Worm (Caenorhabditis elegans) whole organism, young adult: ENCODE results near the gene srv-32.

Experiments
- C06A6.2 ChIP-seq: fragments of 200-800 bp; sonication (Bioruptor generic); conservative IDR thresholded peaks from 2 replicates; pipeline ENCODE4 v1.3.6; 2022; ENCODE audit warnings: missing genetic modification characterization, missing compliant biosample characterization
- F22D6.2 ChIP-seq: sonication (generic microtip); optimal IDR thresholded peaks from 2 replicates; lab custom pipeline; 2016; ENCODE audit warnings: mild to moderate bottlenecking, missing genetic modification characterization, missing compliant biosample characterization
- F37B4.10 ChIP-seq: fragments of 200-800 bp; sonication (Bioruptor generic); IDR thresholded peaks from 2 replicates; pipeline ENCODE4 v1.3.6; 2022; ENCODE audit warnings: missing genetic modification characterization, missing compliant biosample characterization
- F39B2.1 ChIP-seq: fragments of 200-800 bp; sonication (Bioruptor generic); IDR thresholded peaks from 2 replicates; pipeline ENCODE4 v1.3.6; 2022; ENCODE audit warnings: missing genetic modification reagents, missing genetic modification characterization, missing compliant biosample characterization
- F49E8.2 ChIP-seq: sonication (generic microtip); optimal IDR thresholded peaks from 3 replicates; lab custom pipeline; 2017; ENCODE audit warnings: missing genetic modification characterization, mild to moderate bottlenecking, missing compliant biosample characterization, antibody characterized with exemption, moderate library complexity; ENCODE audit not compliant: insufficient read depth
- Y67H2A.10 ChIP-seq: fragments of 200-800 bp; sonication (Bioruptor generic); conservative IDR thresholded peaks from 2 replicates; pipeline ENCODE4 v1.3.6; 2022; ENCODE audit warnings: missing genetic modification reagents, missing genetic modification characterization, missing compliant biosample characterization
- Y79H2A.3 ChIP-seq: fragments of 200-800 bp; sonication (Bioruptor generic); conservative IDR thresholded peaks from 2 replicates; pipeline ENCODE4 v1.3.6; 2022; ENCODE audit warnings: missing genetic modification reagents, missing genetic modification characterization, missing compliant biosample characterization
- ZK185.1 ChIP-seq: sonication (generic microtip); optimal IDR thresholded peaks from 2 replicates; lab custom pipeline; 2016; ENCODE audit warnings: mild to moderate bottlenecking, missing genetic modification characterization, missing compliant biosample characterization; ENCODE audit not compliant: poor library complexity, severe bottlenecking
- aptf-2 ChIP-seq: fragments of 200-800 bp; sonication (Bioruptor generic); conservative IDR thresholded peaks from 2 replicates; pipeline ENCODE4 v1.3.6; 2022; ENCODE audit warnings: missing genetic modification reagents, missing genetic modification characterization, missing compliant biosample characterization
- aptf-3 ChIP-seq: fragments of 200-800 bp; sonication (Bioruptor generic); IDR thresholded peaks from 2 replicates; pipeline ENCODE4 v1.3.6; 2022; ENCODE audit warnings: missing genetic modification characterization, missing compliant biosample characterization
- atf-7 ChIP-seq: sonication (generic microtip); optimal IDR thresholded peaks from 2 replicates; lab custom pipeline; 2017; ENCODE audit warnings: mild to moderate bottlenecking, missing genetic modification characterization, missing compliant biosample characterization
- ccch-3 ChIP-seq: fragments of 200-800 bp; sonication (Bioruptor generic); optimal IDR thresholded peaks from 2 replicates; lab custom pipeline; 2018; ENCODE audit warnings: mild to moderate bottlenecking, missing genetic modification characterization, missing compliant biosample characterization
- ceh-40 ChIP-seq: fragments of 200-800 bp; sonication (Bioruptor generic); IDR thresholded peaks from 2 replicates; pipeline ENCODE4 v1.3.6; 2022; ENCODE audit warnings: missing genetic modification characterization, missing compliant biosample characterization
- die-1 ChIP-seq: sonication (generic microtip); optimal IDR thresholded peaks from 2 replicates; lab custom pipeline; 2016; ENCODE audit warnings: missing genotype, mild to moderate bottlenecking, missing genetic modification characterization, missing compliant biosample characterization
- gei-17 ChIP-seq: fragments of 200-800 bp; sonication (Bioruptor generic); optimal IDR thresholded peaks from 2 replicates; lab custom pipeline; 2018; ENCODE audit warnings: mild to moderate bottlenecking, missing genetic modification characterization, missing compliant biosample characterization
- hsf-1 ChIP-seq: fragments of 200-800 bp; sonication (Bioruptor generic); IDR thresholded peaks from 2 replicates; pipeline ENCODE4 v1.3.6; 2022; ENCODE audit warnings: missing genetic modification reagents, missing genetic modification characterization, missing compliant biosample characterization
- lag-1 ChIP-seq: fragments of 200-800 bp; sonication (Bioruptor generic); IDR thresholded peaks from 2 replicates; pipeline ENCODE4 v1.3.6; 2022; ENCODE audit warnings: missing genetic modification reagents, missing genetic modification characterization, missing compliant biosample characterization
- lin-35 ChIP-seq, 3 experiments: fragments of 150-350 bp in 2 of 3; sonication (generic microtip) in 1 of 3; optimal IDR thresholded peaks; 2 replicates each; lab custom pipeline; 2014 to 2018; ENCODE audit warnings: missing biosample characterization in 3 of 3, missing genetic modification characterization in 3 of 3, missing genetic modification reagents in 3 of 3
- lin-40 ChIP-seq: sonication (generic microtip); optimal IDR thresholded peaks from 2 replicates; lab custom pipeline; 2016; ENCODE audit warnings: missing genetic modification characterization, mild to moderate bottlenecking, missing compliant biosample characterization, missing genotype, missing genetic modification reagents
- lsl-1 ChIP-seq: fragments of 200-800 bp; sonication (Bioruptor generic); optimal IDR thresholded peaks from 2 replicates; lab custom pipeline; 2018; ENCODE audit warnings: mild to moderate bottlenecking, missing genetic modification characterization, moderate library complexity, missing compliant biosample characterization
- madf-10 ChIP-seq: sonication (generic microtip); optimal IDR thresholded peaks from 2 replicates; lab custom pipeline; 2016; ENCODE audit warnings: mild to moderate bottlenecking, missing genetic modification characterization, missing compliant biosample characterization
- mxl-1 ChIP-seq: sonication (generic microtip); optimal IDR thresholded peaks from 2 replicates; lab custom pipeline; 2016; ENCODE audit warnings: missing genetic modification characterization, missing compliant biosample characterization
- nfyb-1 ChIP-seq: fragments of 200-800 bp; sonication (Bioruptor generic); IDR thresholded peaks from 2 replicates; pipeline ENCODE4 v1.3.6; 2022; ENCODE audit warnings: missing genetic modification reagents, missing genetic modification characterization, missing compliant biosample characterization
- nhr-80 ChIP-seq: sonication (generic microtip); optimal IDR thresholded peaks from 2 replicates; lab custom pipeline; 2016; ENCODE audit warnings: missing genetic modification characterization, missing compliant biosample characterization
- sea-2 ChIP-seq: fragments of 200-800 bp; sonication (Bioruptor generic); IDR thresholded peaks from 2 replicates; pipeline ENCODE4 v1.3.6; 2022; ENCODE audit warnings: missing genetic modification characterization, missing compliant biosample characterization
- snpc-4 ChIP-seq, 5 experiments: fragments of 150-350 bp in 1 of 5; sonication (generic microtip) in 4 of 5; optimal IDR thresholded peaks; 2 replicates each; lab custom pipeline; 2014 to 2018; ENCODE audit warnings: missing genetic modification characterization in 5 of 5, missing biosample characterization in 3 of 5, antibody characterized with exemption in 2 of 5, mild to moderate bottlenecking in 2 of 5, missing compliant biosample characterization in 2 of 5, missing genotype in 2 of 5, moderate library complexity in 2 of 5, missing genetic modification reagents in 1 of 5
- tbp1 ChIP-seq: fragments of 200-800 bp; sonication (Bioruptor generic); optimal IDR thresholded peaks from 2 replicates; lab custom pipeline; 2018; ENCODE audit warnings: mild to moderate bottlenecking, missing genetic modification characterization, missing compliant biosample characterization
- ztf-22 ChIP-seq: fragments of 200-800 bp; sonication (Bioruptor generic); optimal IDR thresholded peaks from 2 replicates; lab custom pipeline; 2018; ENCODE audit warnings: mild to moderate bottlenecking, missing genetic modification characterization, moderate library complexity, missing compliant biosample characterization
- ztf-3 ChIP-seq: fragments of 200-800 bp; sonication (Bioruptor generic); optimal IDR thresholded peaks from 2 replicates; lab custom pipeline; 2018; ENCODE audit warnings: mild to moderate bottlenecking, missing genetic modification characterization, missing compliant biosample characterization
- ztf-6 ChIP-seq: fragments of 200-800 bp; sonication (Bioruptor generic); IDR thresholded peaks from 2 replicates; pipeline ENCODE4 v1.3.6; 2022; ENCODE audit warnings: missing genetic modification reagents, missing genetic modification characterization, missing compliant biosample characterization

srv-32 gene

DNA sequence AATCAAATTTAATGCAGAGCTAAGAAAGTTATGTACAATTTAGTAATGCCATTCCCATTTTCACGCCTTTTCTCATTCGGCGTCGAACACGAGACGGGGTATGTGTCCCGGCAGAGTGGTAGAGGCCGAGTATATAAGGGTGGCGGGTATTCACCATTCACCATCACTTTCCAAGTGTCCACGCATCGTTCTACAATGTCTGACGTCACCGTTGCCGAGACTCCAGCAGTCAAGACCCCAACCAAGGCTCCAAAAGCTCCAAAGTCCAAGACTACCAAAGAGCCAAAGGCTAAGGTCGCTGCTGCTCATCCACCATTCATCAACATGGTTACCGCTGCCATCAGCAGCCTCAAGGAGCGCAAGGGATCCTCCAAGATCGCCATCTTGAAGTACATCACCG is 12.0 kb upstream of the srv-32 start, which contains the start of gene hil-2:
Gene hil-2 (plus strand): TSS at position 160 of the 400 bp plus-strand sequence.
- TF ChIP-seq snpc-4 (GFP tag; optimal IDR thresholded peaks at IDR 0.05; lab: Kevin White, UChicago) (no peak), snpc-4 (tag; optimal IDR thresholded peaks at IDR 0.05; lab: Kevin White, UChicago) (peak in 2 of 4 experiments; percentile 59 to 60), F39B2.1 (peak; percentile 97), F49E8.2 (tag; lab: Kevin White, UChicago) (no peak), nfyb-1 (GFP tag; lab: Robert Waterston, UW) (no peak)

DNA sequence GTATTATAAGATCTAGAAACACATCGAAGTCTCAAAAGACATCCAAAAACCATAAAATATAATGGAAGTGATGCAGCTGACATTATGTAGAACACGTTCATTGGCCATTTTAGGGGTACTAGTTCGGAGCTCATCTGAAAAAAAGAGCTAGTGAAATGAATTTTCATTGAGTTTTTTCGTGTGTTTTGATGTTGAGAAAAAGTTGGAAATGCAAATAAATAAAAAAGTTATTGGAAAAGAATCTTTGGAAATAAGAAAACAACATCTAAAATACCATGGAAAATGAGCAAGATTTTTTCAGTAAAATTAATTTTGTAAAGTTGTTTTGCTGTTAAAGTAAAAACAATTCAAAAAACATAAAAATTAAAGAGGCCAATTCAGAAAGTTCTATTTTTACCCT is 8.7 kb upstream of the srv-32 start, which contains the start of gene srv-24:
Gene srv-24 (minus strand): TSS at position 101 of the 400 bp plus-strand sequence.
- TF ChIP-seq madf-10 (tag; lab: Kevin White, UChicago) (no peak), hsf-1 (GFP tag; lab: Robert Waterston, UW) (no peak)

DNA sequence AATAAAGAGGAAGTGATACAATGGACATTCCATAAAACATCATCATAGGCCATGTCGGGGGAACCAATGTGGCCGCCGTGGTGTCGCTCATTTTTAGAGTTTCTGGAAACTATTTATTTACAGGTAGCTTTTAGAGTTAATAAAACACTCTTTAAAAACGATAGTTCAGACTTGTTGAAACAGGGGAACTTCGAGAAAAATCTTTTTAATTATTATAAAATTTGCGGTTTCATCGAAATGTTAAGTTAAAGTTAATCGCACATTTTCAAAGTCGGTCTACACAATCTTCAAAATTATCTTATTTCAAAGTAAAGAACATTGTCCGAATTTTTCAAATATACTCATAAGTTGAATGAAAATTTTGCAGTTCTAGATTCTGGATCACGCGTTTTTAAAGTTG is 2.2 kb upstream of the srv-32 start, which contains the start of gene ops-1:
Gene ops-1 (minus strand): TSS at position 101 of the 400 bp plus-strand sequence.
- TF ChIP-seq F37B4.10 (GFP tag; lab: Robert Waterston, UW): no peak
- TF ChIP-seq mxl-1 (tag; lab: Kevin White, UChicago): no peak
- no peak for TF ChIP-seq die-1 (tag; lab: Kevin White, UChicago)
- TF ChIP-seq ztf-22 (GFP tag; lab: Kevin White, UChicago): no peak
- no peak for TF ChIP-seq lin-40 (tag; lab: Kevin White, UChicago)
- TF ChIP-seq ceh-40 (GFP tag; lab: Robert Waterston, UW): no peak
- no peak for TF ChIP-seq atf-7
- no peak for TF ChIP-seq ccch-3 (GFP tag; lab: Kevin White, UChicago)
- TF ChIP-seq snpc-4 (GFP tag; optimal IDR thresholded peaks at IDR 0.05; lab: Kevin White, UChicago): no peak
- TF ChIP-seq snpc-4 (tag; optimal IDR thresholded peaks at IDR 0.05; lab: Kevin White, UChicago): no peak
- TF ChIP-seq nfyb-1 (GFP tag; lab: Robert Waterston, UW): no peak

DNA sequence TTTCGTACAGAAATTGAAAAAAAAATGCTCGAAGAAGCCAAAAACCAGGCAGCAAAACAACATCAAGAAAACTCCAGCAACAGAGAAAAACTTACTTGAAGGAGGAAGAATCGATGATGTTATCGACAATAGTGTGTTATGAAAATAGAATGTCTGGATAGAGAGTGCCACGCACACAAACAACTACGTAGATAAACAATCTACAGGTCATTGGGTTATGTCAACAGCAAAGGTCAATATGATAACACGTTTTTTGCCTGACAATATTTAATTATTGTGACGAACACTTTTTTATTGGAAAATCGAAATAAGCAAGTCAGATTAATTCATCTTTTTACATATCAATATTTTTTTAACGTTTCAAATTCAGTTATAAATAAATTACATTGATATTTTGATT is 2.7 kb downstream of the srv-32 start, which contains the start of gene sams-5:
Gene sams-5 (minus strand): TSS at position 131 of the 400 bp plus-strand sequence.
- TF ChIP-seq ztf-3 (GFP tag; lab: Kevin White, UChicago): no peak
- no peak for TF ChIP-seq C06A6.2 (GFP tag; lab: Robert Waterston, UW)
- no peak for TF ChIP-seq lsl-1 (GFP tag; lab: Kevin White, UChicago)
- no peak for TF ChIP-seq tbp1 (GFP tag; lab: Kevin White, UChicago)
- no peak for TF ChIP-seq aptf-3
- no peak for TF ChIP-seq F22D6.2
- no peak for TF ChIP-seq sea-2 (GFP tag; lab: Robert Waterston, UW)
- no peak for TF ChIP-seq ztf-6
- TF ChIP-seq lin-35 (GFP tag; optimal IDR thresholded peaks at IDR 0.05; lab: Kevin White, UChicago): no peak
- no peak for TF ChIP-seq Y79H2A.3
- no peak for TF ChIP-seq gei-17
- no peak for TF ChIP-seq aptf-2
- no peak for TF ChIP-seq Y67H2A.10 (GFP tag; lab: Robert Waterston, UW)
- no peak for TF ChIP-seq lag-1 (GFP tag; lab: Robert Waterston, UW)
- no peak for TF ChIP-seq ZK185.1 (tag; lab: Kevin White, UChicago)

DNA sequence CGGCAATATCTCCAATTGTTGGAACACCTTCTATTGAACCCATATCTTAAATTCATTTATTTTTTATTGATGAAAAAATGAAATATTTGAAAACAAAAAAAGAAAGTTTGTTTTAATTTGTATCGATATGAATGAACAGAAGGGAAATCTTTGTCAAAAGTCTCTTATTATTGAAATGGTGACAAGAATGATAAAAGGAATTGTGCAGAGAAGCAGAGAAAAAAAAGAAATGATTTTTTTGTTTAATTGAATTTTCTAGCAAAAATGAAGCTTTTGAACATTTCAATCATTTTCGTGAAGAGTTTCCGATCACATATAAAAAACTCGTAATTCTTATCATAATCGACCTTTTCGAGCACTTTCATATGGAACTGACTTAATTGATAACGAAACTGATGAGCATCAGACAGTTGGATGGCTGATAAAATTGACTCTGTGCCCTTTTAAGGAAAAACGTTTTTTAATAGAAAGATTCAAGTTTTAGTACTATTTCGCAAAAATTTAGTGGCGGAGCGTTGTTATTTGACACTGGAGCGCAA is 6.3 kb downstream of the srv-32 start, which contains the start of the genes aat-4 and T13A10.1:
Gene aat-4 (minus strand): TSS at position 51 of the 539 bp plus-strand sequence.
Gene T13A10.1 (plus strand): TSS at position 411 of the 539 bp plus-strand sequence.
- no peak for TF ChIP-seq aptf-2
- TF ChIP-seq nhr-80 (tag; lab: Kevin White, UChicago): peak; percentile 89
